Worm (Caenorhabditis elegans) whole organism, late embryonic: ENCODE measurements around the gene C55B6.5.

Experiments used
- K02D7.2 ChIP-seq: sonication (generic microtip); optimal IDR thresholded peaks from 2 replicates; lab custom pipeline; 2017; ENCODE audit warnings: mild to moderate bottlenecking, missing genetic modification characterization, missing compliant biosample characterization
- ama-1 ChIP-seq: fragments of 150-350 bp; optimal IDR thresholded peaks from 2 replicates; lab custom pipeline; 2014
- ceh-48 ChIP-seq: sonication (generic microtip); optimal IDR thresholded peaks from 2 replicates; lab custom pipeline; 2016; ENCODE audit warnings: missing genetic modification characterization, inconsistent platforms, missing compliant biosample characterization
- dve-1 ChIP-seq: sonication (generic microtip); optimal IDR thresholded peaks from 2 replicates; lab custom pipeline; 2017; ENCODE audit warnings: antibody characterized with exemption, mild to moderate bottlenecking, missing genetic modification characterization, missing compliant biosample characterization
- elt-2 ChIP-seq: sonication (generic microtip); optimal IDR thresholded peaks from 2 replicates; lab custom pipeline; 2016; ENCODE audit warnings: missing genetic modification reagents, missing genetic modification characterization, missing compliant biosample characterization
- hlh-8 ChIP-seq: sonication (generic microtip); optimal IDR thresholded peaks from 2 replicates; lab custom pipeline; 2016; ENCODE audit warnings: missing genotype, missing genetic modification characterization, missing compliant biosample characterization
- nfya-1 ChIP-seq: sonication (generic microtip); optimal IDR thresholded peaks from 2 replicates; lab custom pipeline; 2017; ENCODE audit warnings: missing genetic modification characterization, mild to moderate bottlenecking, missing compliant biosample characterization, antibody characterized with exemption, moderate library complexity
- nhr-11 ChIP-seq: fragments of 150-350 bp; optimal IDR thresholded peaks from 2 replicates; lab custom pipeline; 2014; ENCODE audit warnings: missing biosample characterization, missing genetic modification characterization
- pag-3 ChIP-seq: sonication (generic microtip); optimal IDR thresholded peaks from 2 replicates; lab custom pipeline; 2016; ENCODE audit warnings: missing compliant biosample characterization, missing genetic modification characterization, borderline replicate concordance
- pha-4 ChIP-seq: fragments of 150-350 bp; optimal IDR thresholded peaks from 2 replicates; lab custom pipeline; 2018; ENCODE audit warnings: missing biosample characterization, missing genetic modification reagents, missing genetic modification characterization
- sox-2 ChIP-seq: fragments of 200-800 bp; sonication (Bioruptor generic); IDR thresholded peaks from 2 replicates; pipeline ENCODE4 v1.3.6; 2022; ENCODE audit warnings: missing genetic modification reagents, missing genetic modification characterization, missing compliant biosample characterization
- tbx-2 ChIP-seq: sonication (generic microtip); optimal IDR thresholded peaks from 2 replicates; lab custom pipeline; 2016; ENCODE audit warnings: missing genetic modification characterization, missing compliant biosample characterization

DNA sequence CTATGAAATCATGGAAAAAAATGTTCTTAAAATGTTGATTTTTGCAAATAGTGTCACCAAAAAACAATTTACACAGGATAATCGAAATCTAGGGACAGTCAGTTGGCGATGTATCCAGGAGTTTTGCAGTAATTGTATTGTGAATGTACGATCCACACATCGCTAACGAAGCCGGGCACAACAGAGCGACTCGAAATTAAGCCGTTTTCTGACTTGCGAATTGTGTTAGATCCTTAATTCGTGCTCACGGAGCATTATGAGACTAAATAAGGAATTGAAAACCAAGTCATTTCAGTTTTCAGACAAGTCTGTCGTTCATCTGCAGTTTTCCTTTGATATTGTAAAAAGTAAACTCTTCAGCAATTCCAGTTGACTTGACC is 29.0 kb upstream of the C55B6.5 start:
- TF ChIP-seq nhr-11 (tag; lab: Kevin White, UChicago) (no peak), sox-2 (no peak), pha-4 (tag; lab: Kevin White, UChicago) (no peak), ama-1 (lab: Kevin White, UChicago) (no peak), elt-2 (tag; lab: Kevin White, UChicago) (no peak), hlh-8 (no peak), K02D7.2 (tag; lab: Kevin White, UChicago) (no peak), dve-1 (no peak), ceh-48 (tag; lab: Kevin White, UChicago) (no peak), pag-3 (tag; lab: Kevin White, UChicago) (no peak), tbx-2 (tag; lab: Kevin White, UChicago) (no peak), nfya-1 (no peak)
